Fruit fly (Drosophila melanogaster) whole organism, embryonic: ENCODE results near the gene CG7294.

ENCODE experiments used
- CG13424 ChIP-seq: fragments of 200-800 bp; sonication (Bioruptor generic); optimal IDR thresholded peaks from 2 replicates; lab custom pipeline; 2019; ENCODE audit warnings: missing biosample characterization, mild to moderate bottlenecking, missing genetic modification characterization, moderate library complexity
- CG13894 ChIP-seq: fragments of 200-800 bp; sonication (Bioruptor generic); optimal IDR thresholded peaks from 3 replicates; lab custom pipeline; 2018; ENCODE audit warnings: missing biosample characterization, mild to moderate bottlenecking, missing genetic modification characterization, moderate library complexity
- CG6689 ChIP-seq: fragments of 200-800 bp; sonication (Bioruptor generic); IDR thresholded peaks from 2 replicates; pipeline ENCODE4 v1.3.6; 2022; ENCODE audit warnings: missing biosample characterization, missing genetic modification characterization
- Fer1 ChIP-seq: fragments of 200-800 bp; sonication (Bioruptor generic); optimal IDR thresholded peaks from 2 replicates; lab custom pipeline; 2017; ENCODE audit warnings: missing biosample characterization, mild to moderate bottlenecking, missing genetic modification characterization
- usp ChIP-seq: fragments of >200 bp; optimal IDR thresholded peaks from 2 replicates; lab custom pipeline; 2017; ENCODE audit warnings: missing biosample characterization, missing genetic modification characterization

- no peak for TF ChIP-seq CG13424 (tag; lab: Kevin White, UChicago)
- peak; percentile 38 for TF ChIP-seq CG13894 (tag; lab: Kevin White, UChicago)
- TF ChIP-seq CG6689 (GFP tag; lab: Robert Waterston, UW), result no peak
- no peak for TF ChIP-seq usp (GFP tag; lab: Kevin White, UChicago)
- TF ChIP-seq Fer1 (GFP tag; lab: Kevin White, UChicago), result no peak
Observed at dm6 chr2L:10689221-10690034, at the start of gene CG7294.
